Fruit fly (Drosophila melanogaster) whole organism, prepupa: ENCODE results near the gene senju.

ENCODE experiments used
- Blimp-1 ChIP-seq: fragments of 200-800 bp; sonication (Bioruptor generic); optimal IDR thresholded peaks from 3 replicates; lab custom pipeline; 2017; ENCODE audit warnings: missing biosample characterization, missing genetic modification characterization, mild to moderate bottlenecking, moderate library complexity, missing genetic modification reagents
- CG10669 ChIP-seq: fragments of 200-800 bp; sonication (Bioruptor generic); optimal IDR thresholded peaks from 3 replicates; lab custom pipeline; 2018; ENCODE audit warnings: missing biosample characterization, mild to moderate bottlenecking, missing genetic modification characterization, moderate library complexity
- CG11294 ChIP-seq: fragments of 200-800 bp; sonication (Bioruptor generic); IDR thresholded peaks from 2 replicates; pipeline ENCODE4 v1.3.6; 2022; ENCODE audit warnings: missing biosample characterization, missing genetic modification characterization
- CG11762 ChIP-seq: fragments of 200-800 bp; sonication (Bioruptor generic); optimal IDR thresholded peaks from 3 replicates; lab custom pipeline; 2016; ENCODE audit warnings: missing biosample characterization, missing genetic modification characterization; ENCODE audit not compliant: insufficient read depth
- CG11902 ChIP-seq: fragments of 200-800 bp; sonication (Bioruptor generic); optimal IDR thresholded peaks from 3 replicates; lab custom pipeline; 2016; ENCODE audit warnings: missing biosample characterization, missing genetic modification characterization
- CG15336 ChIP-seq: fragments of 200-800 bp; sonication (Bioruptor generic); IDR thresholded peaks from 2 replicates; pipeline ENCODE4 v1.3.6; 2022; ENCODE audit warnings: missing biosample characterization, missing genetic modification characterization
- CG1621 ChIP-seq: fragments of 200-800 bp; sonication (Bioruptor generic); optimal IDR thresholded peaks from 3 replicates; lab custom pipeline; 2018; ENCODE audit warnings: missing biosample characterization, mild to moderate bottlenecking, missing genetic modification characterization
- CG16779 ChIP-seq: fragments of 200-800 bp; sonication (Bioruptor generic); optimal IDR thresholded peaks from 3 replicates; lab custom pipeline; 2017; ENCODE audit warnings: missing biosample characterization, mild to moderate bottlenecking, missing genetic modification characterization
- CG32006 ChIP-seq: fragments of 200-800 bp; sonication (Bioruptor generic); optimal IDR thresholded peaks from 3 replicates; lab custom pipeline; 2017; ENCODE audit warnings: missing biosample characterization, mild to moderate bottlenecking, missing genetic modification characterization
- CG34406 ChIP-seq: fragments of 200-800 bp; sonication (Bioruptor generic); optimal IDR thresholded peaks from 3 replicates; lab custom pipeline; 2016; ENCODE audit warnings: missing biosample characterization, missing genetic modification characterization
- CG6276 ChIP-seq: fragments of 200-800 bp; sonication (Bioruptor generic); optimal IDR thresholded peaks from 2 replicates; lab custom pipeline; 2017; ENCODE audit warnings: missing biosample characterization, mild to moderate bottlenecking, missing genetic modification characterization
- CG6792 ChIP-seq: fragments of 200-800 bp; sonication (Bioruptor generic); optimal IDR thresholded peaks from 3 replicates; lab custom pipeline; 2016; ENCODE audit warnings: missing biosample characterization, missing genetic modification characterization
- CG6808 ChIP-seq: fragments of 200-800 bp; sonication (Bioruptor generic); optimal IDR thresholded peaks from 3 replicates; lab custom pipeline; 2017; ENCODE audit warnings: missing biosample characterization, missing genetic modification characterization, mild to moderate bottlenecking, moderate library complexity, missing genetic modification reagents
- CG6854 ChIP-seq: fragments of 200-800 bp; sonication (Bioruptor generic); optimal IDR thresholded peaks from 2 replicates; lab custom pipeline; 2017; ENCODE audit warnings: missing biosample characterization, mild to moderate bottlenecking, missing genetic modification characterization
- CG8119 ChIP-seq: fragments of 200-800 bp; sonication (Bioruptor generic); IDR thresholded peaks from 3 replicates; pipeline ENCODE4 v1.3.6; 2022; ENCODE audit warnings: missing biosample characterization, missing genetic modification characterization
- CG8319 ChIP-seq: fragments of 200-800 bp; sonication (Bioruptor generic); optimal IDR thresholded peaks from 3 replicates; lab custom pipeline; 2016; ENCODE audit warnings: missing biosample characterization, missing genetic modification characterization
- CG8632 ChIP-seq: fragments of 200-800 bp; sonication (Bioruptor generic); optimal IDR thresholded peaks from 3 replicates; lab custom pipeline; 2016; ENCODE audit warnings: missing biosample characterization, missing genetic modification characterization
- CG9139 ChIP-seq: fragments of 200-800 bp; sonication (Bioruptor generic); optimal IDR thresholded peaks from 3 replicates; lab custom pipeline; 2017; ENCODE audit warnings: missing biosample characterization, mild to moderate bottlenecking, missing genetic modification characterization
- Eip75B ChIP-seq: fragments of 200-800 bp; sonication (Bioruptor generic); optimal IDR thresholded peaks from 3 replicates; lab custom pipeline; 2016; ENCODE audit warnings: missing biosample characterization, missing genetic modification characterization
- Eip78C ChIP-seq: fragments of 200-800 bp; sonication (Bioruptor generic); peaks from one replicate; lab custom pipeline; 2016; ENCODE audit warnings: missing biosample characterization, missing genetic modification characterization
- Eip93F ChIP-seq: fragments of 200-800 bp; sonication (Bioruptor generic); optimal IDR thresholded peaks from 2 replicates; lab custom pipeline; 2016; ENCODE audit warnings: missing biosample characterization, mild to moderate bottlenecking, missing genetic modification characterization
- Gug ChIP-seq: fragments of 200-800 bp; sonication (Bioruptor generic); IDR thresholded peaks from 2 replicates; pipeline ENCODE4 v1.3.6; 2022; ENCODE audit warnings: missing biosample characterization, missing genetic modification characterization
- Hr39 ChIP-seq: fragments of 200-800 bp; sonication (Bioruptor generic); optimal IDR thresholded peaks from 2 replicates; lab custom pipeline; 2016; ENCODE audit warnings: missing biosample characterization, missing genetic modification characterization
- Hr4 ChIP-seq: fragments of 200-800 bp; sonication (Bioruptor generic); optimal IDR thresholded peaks from 3 replicates; lab custom pipeline; 2016; ENCODE audit warnings: missing biosample characterization, missing genetic modification characterization
- Lpt ChIP-seq: fragments of 200-800 bp; sonication (Bioruptor generic); optimal IDR thresholded peaks from 3 replicates; lab custom pipeline; 2016; ENCODE audit warnings: missing biosample characterization, missing genetic modification characterization
- Met ChIP-seq: fragments of 200-800 bp; sonication (Bioruptor generic); optimal IDR thresholded peaks from 3 replicates; lab custom pipeline; 2016; ENCODE audit warnings: missing biosample characterization, missing genetic modification characterization
- OdsH ChIP-seq: fragments of 200-800 bp; sonication (Bioruptor generic); optimal IDR thresholded peaks from 3 replicates; lab custom pipeline; 2016; ENCODE audit warnings: missing biosample characterization, missing genetic modification characterization
- Sox102F ChIP-seq: fragments of 200-800 bp; sonication (Bioruptor generic); optimal IDR thresholded peaks from 2 replicates; lab custom pipeline; 2016; ENCODE audit warnings: missing biosample characterization, mild to moderate bottlenecking, missing genetic modification characterization
- Sox14 ChIP-seq: fragments of 200-800 bp; sonication (Bioruptor generic); optimal IDR thresholded peaks from 3 replicates; lab custom pipeline; 2016; ENCODE audit warnings: missing biosample characterization, missing genetic modification characterization
- Sox15 ChIP-seq: fragments of 200-800 bp; sonication (Bioruptor generic); optimal IDR thresholded peaks from 3 replicates; lab custom pipeline; 2016; ENCODE audit warnings: missing biosample characterization, missing genetic modification characterization
- achi ChIP-seq: fragments of 200-800 bp; sonication (Bioruptor generic); optimal IDR thresholded peaks from 3 replicates; lab custom pipeline; 2016; ENCODE audit warnings: missing biosample characterization, missing genetic modification characterization
- acj6 ChIP-seq: fragments of 200-800 bp; sonication (Bioruptor generic); optimal IDR thresholded peaks from 3 replicates; lab custom pipeline; 2016; ENCODE audit warnings: missing biosample characterization, missing genetic modification characterization
- dac ChIP-seq: fragments of 200-800 bp; sonication (Bioruptor generic); optimal IDR thresholded peaks from 2 replicates; lab custom pipeline; 2017; ENCODE audit warnings: missing biosample characterization, mild to moderate bottlenecking, missing genetic modification characterization
- dsx ChIP-seq: fragments of 200-800 bp; optimal IDR thresholded peaks from 3 replicates; lab custom pipeline; 2019; ENCODE audit warnings: missing biosample characterization, mild to moderate bottlenecking, missing genetic modification characterization, moderate library complexity; ENCODE audit not compliant: poor library complexity, severe bottlenecking
- eg ChIP-seq: fragments of 200-800 bp; sonication (Bioruptor generic); IDR thresholded peaks from 3 replicates; pipeline ENCODE4 v1.3.6; 2022; ENCODE audit warnings: missing biosample characterization, missing genetic modification characterization
- fd59A ChIP-seq: fragments of 200-800 bp; sonication (Bioruptor generic); optimal IDR thresholded peaks from 2 replicates; lab custom pipeline; 2017; ENCODE audit warnings: missing biosample characterization, mild to moderate bottlenecking, missing genetic modification characterization, missing genetic modification reagents
- fd85E ChIP-seq: fragments of 200-800 bp; sonication (Bioruptor generic); optimal IDR thresholded peaks from 3 replicates; lab custom pipeline; 2016; ENCODE audit warnings: missing biosample characterization, missing genetic modification characterization
- fkh ChIP-seq: fragments of 200-800 bp; sonication (Bioruptor generic); optimal IDR thresholded peaks from 3 replicates; lab custom pipeline; 2017; ENCODE audit warnings: missing biosample characterization, mild to moderate bottlenecking, missing genetic modification characterization, moderate library complexity
- lz ChIP-seq: fragments of 200-800 bp; sonication (Bioruptor generic); optimal IDR thresholded peaks from 3 replicates; lab custom pipeline; 2016; ENCODE audit warnings: missing biosample characterization, missing genetic modification characterization
- net ChIP-seq: fragments of 200-800 bp; sonication (Bioruptor generic); optimal IDR thresholded peaks from 3 replicates; lab custom pipeline; 2016; ENCODE audit warnings: missing biosample characterization, missing genetic modification characterization
- salr ChIP-seq, 2 experiments: fragments of 200-800 bp; sonication (Bioruptor generic); optimal IDR thresholded peaks; 3 replicates each; lab custom pipeline; 2016 to 2018; ENCODE audit warnings: missing biosample characterization in 2 of 2, missing genetic modification characterization in 2 of 2, mild to moderate bottlenecking in 1 of 2
- spab ChIP-seq: fragments of 200-800 bp; sonication (Bioruptor generic); optimal IDR thresholded peaks from 2 replicates; lab custom pipeline; 2017; ENCODE audit warnings: missing biosample characterization, mild to moderate bottlenecking, missing genetic modification characterization, missing genetic modification reagents
- svp ChIP-seq: fragments of 200-800 bp; sonication (Bioruptor generic); peaks from one replicate; lab custom pipeline; 2016; ENCODE audit warnings: missing biosample characterization, missing genetic modification characterization
- topi ChIP-seq: fragments of 200-800 bp; sonication (Bioruptor generic); optimal IDR thresholded peaks from 3 replicates; lab custom pipeline; 2016; ENCODE audit warnings: missing biosample characterization, missing genetic modification characterization

senju gene

DNA sequence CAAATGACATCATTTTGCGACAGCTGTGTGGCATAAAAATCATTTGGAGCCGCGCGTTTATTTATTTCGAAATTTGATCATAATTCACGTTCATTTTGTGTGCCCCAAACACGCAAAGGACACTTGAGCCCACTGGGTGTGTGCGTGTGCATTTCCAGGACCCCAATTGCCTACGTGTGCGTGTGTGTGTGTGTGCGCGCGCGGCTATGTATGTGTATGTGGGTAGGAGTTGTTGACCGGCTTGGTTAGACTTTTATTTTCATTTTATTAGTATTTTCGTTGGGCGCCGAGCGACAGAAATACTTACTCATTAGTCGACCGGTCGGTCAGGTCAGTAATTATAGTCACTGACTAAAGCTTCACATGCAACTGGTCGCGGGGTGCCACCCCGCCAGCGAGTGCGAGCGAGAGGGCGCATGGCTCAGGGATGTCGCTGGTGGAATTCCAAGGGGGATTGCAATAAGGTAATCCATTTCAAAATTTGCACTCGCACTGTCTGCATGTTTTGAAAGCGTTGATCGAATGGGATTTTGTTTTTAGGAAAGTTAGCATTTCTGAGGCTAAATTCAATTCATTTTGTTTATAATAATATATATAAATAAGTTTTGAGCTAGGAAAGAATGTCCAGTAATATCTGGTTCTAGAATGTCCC lies 9.0 kb upstream of the senju start (continued):
- TF ChIP-seq topi (GFP tag; lab: Kevin White, UChicago) = peak; percentile 62
- TF ChIP-seq CG11762 (GFP tag; lab: Kevin White, UChicago) = peak; percentile 30
- TF ChIP-seq CG9139 = no peak
- peak; percentile 87 for TF ChIP-seq CG32006
- TF ChIP-seq CG10669 = peak; percentile 66
- peak; percentile 72 for TF ChIP-seq CG6276
- TF ChIP-seq dac = peak; percentile 75
- TF ChIP-seq net = peak; percentile 68
- TF ChIP-seq achi (GFP tag; lab: Kevin White, UChicago) = peak; percentile 72
- peak; percentile 61 for TF ChIP-seq Sox14
- peak; percentile 68 for TF ChIP-seq lz (GFP tag; lab: Kevin White, UChicago)
- TF ChIP-seq Sox102F (GFP tag; lab: Kevin White, UChicago) = peak; percentile 70
- peak; percentile 63 for TF ChIP-seq CG16779 (tag; lab: Kevin White, UChicago)
- peak; percentile 45 to 52 for TF ChIP-seq salr (GFP tag; optimal IDR thresholded peaks at IDR 0.05; lab: Kevin White, UChicago)
- TF ChIP-seq Hr39 (GFP tag; lab: Kevin White, UChicago) = peak; percentile 72
- peak; percentile 61 for TF ChIP-seq CG6808 (GFP tag; lab: Kevin White, UChicago)
- TF ChIP-seq dsx (GFP tag; lab: Kevin White, UChicago) = peak; percentile 47
- TF ChIP-seq Sox15 (GFP tag; lab: Kevin White, UChicago) = peak; percentile 30
- TF ChIP-seq CG8319 (GFP tag; lab: Kevin White, UChicago) = peak; percentile 28

DNA sequence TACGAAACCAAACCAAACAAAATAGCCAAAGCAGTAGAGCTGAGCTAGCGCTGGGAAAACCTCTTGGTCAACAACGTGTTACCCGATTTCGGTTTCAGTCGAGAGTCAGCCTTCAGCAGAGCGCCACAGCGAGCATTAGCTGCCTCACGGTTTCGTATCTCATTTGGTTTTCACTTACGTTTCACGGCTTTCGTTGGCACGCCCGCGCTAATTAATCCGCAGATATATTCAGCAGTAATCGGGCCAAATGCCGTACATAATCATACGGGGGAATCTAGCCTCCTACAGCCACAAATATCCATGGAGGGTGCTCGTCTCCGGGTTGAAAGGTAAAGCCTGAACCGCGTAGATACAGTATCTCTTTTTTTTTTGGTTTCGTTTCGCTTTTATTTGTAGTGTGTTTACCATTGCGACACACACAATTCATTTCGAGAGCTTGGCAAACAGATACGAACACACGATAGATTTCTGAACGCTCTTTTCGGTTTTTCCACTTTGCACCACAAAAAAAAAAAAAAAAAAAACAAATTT lies 8.2 kb upstream of the senju start, which contains the start of gene CG31650:
Gene CG31650 (minus strand): TSS at position 352 of the 531 bp plus-strand sequence.
- TF ChIP-seq CG8319 (GFP tag; lab: Kevin White, UChicago) = no peak
- TF ChIP-seq CG8119 (GFP tag; lab: Robert Waterston, UW) = no peak
- peak; percentile 14; the same call in 1 of the 3 replicates for TF ChIP-seq eg (GFP tag; lab: Robert Waterston, UW)
- TF ChIP-seq svp = peak; percentile 40
- TF ChIP-seq fkh (GFP tag; lab: Kevin White, UChicago) = peak; percentile 48
- TF ChIP-seq Eip78C (GFP tag; lab: Kevin White, UChicago) = no peak

DNA sequence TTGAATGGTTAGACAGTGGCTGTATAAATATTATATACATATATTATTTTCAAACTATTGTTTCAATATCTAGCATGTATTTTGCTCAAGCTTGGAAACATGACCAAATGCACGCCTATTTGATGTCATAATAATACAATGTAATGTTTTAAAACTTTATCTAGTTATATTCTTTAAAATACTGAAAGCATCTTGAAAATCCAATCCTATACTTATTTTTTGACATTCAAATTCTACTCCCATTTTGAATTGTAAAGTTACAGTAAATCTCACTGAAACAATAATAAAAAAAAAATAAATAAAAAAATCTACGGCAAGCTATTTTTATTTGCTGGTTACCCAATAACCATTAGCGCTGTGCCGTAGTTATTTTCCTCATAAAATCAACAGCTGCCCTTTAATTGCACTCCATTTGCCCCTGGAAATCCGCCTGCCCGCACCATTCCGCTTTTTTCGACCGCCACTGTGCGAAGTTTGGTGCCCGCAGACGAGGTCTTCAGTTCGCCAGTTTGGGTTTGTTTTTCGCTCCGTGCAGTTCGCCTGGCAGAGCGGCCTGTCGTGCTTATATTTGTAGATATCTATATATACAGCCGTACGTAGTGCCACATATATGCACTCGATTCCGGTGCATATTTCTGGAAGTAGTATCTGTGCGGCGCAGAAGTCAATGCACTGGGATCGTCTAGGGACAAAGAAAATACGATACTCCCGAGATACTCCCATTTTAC lies 7.6 kb upstream of the senju start:
- TF ChIP-seq CG10669 (peak; percentile 29), CG34406 (GFP tag; lab: Kevin White, UChicago) (peak; percentile 11), Lpt (peak; percentile 33), Blimp-1 (GFP tag; lab: Kevin White, UChicago) (no peak), achi (GFP tag; lab: Kevin White, UChicago) (peak; percentile 58), net (peak; percentile 28), Met (peak; percentile 66), CG9139 (peak; percentile 7), OdsH (peak; percentile 65), acj6 (GFP tag; lab: Kevin White, UChicago) (peak; percentile 36), CG6792 (GFP tag; lab: Kevin White, UChicago) (peak; percentile 11), CG6854 (peak; percentile 2), Gug (GFP tag; lab: Robert Waterston, UW) (peak; percentile 18; the same call in 1 of the 2 replicates), CG11762 (GFP tag; lab: Kevin White, UChicago) (no peak), CG11294 (GFP tag; lab: Robert Waterston, UW) (peak; percentile 17; the same call in 1 of the 2 replicates), CG1621 (tag; lab: Kevin White, UChicago) (peak; percentile 20), CG8632 (GFP tag; lab: Kevin White, UChicago) (peak; percentile 24), CG15336 (GFP tag; lab: Robert Waterston, UW) (peak; percentile 49; the same call in 1 of the 2 replicates), Eip93F (GFP tag; lab: Kevin White, UChicago) (peak; percentile 30), Hr4 (GFP tag; lab: Kevin White, UChicago) (peak; percentile 63), salr (GFP tag; optimal IDR thresholded peaks at IDR 0.05; lab: Kevin White, UChicago) (peak in 1 of 2 experiments; percentile 35), lz (GFP tag; lab: Kevin White, UChicago) (peak; percentile 40), spab (no peak), fkh (GFP tag; lab: Kevin White, UChicago) (peak; percentile 38), CG11902 (peak; percentile 20), Hr39 (GFP tag; lab: Kevin White, UChicago) (peak; percentile 37), fd85E (GFP tag; lab: Kevin White, UChicago) (peak; percentile 14), fd59A (no peak), Eip75B (GFP tag; lab: Kevin White, UChicago) (peak; percentile 43)
